Worm (Caenorhabditis elegans) whole organism, dauer: ENCODE measurements around the gene T26C11.8.

Experiments used
- unc-62 ChIP-seq: sonication (generic microtip); optimal IDR thresholded peaks from 2 replicates; lab custom pipeline; 2017; ENCODE audit warnings: missing biosample characterization, missing genetic modification reagents, missing genetic modification characterization

Gene T26C11.8

ce11 chrX:1860422-1860821, at the start of gene T26C11.8:
Gene T26C11.8, plus strand, starts transcription at chrX:1860722.
- TF ChIP-seq unc-62 = no peak

- no peak for TF ChIP-seq unc-62
Measured at ce11 chrX:1811436-1811835, 49.1 kb upstream of the T26C11.8 start, which contains the start of gene C14E2.3. Gene C14E2.3, minus strand, starts transcription at chrX:1811536.

- no peak for TF ChIP-seq unc-62
Measured at ce11 chrX:1816106-1816505, 44.4 kb upstream of the T26C11.8 start, which contains the start of gene C14E2.7. Gene C14E2.7, plus strand, starts transcription at chrX:1816406.

- no peak for TF ChIP-seq unc-62
Measured at ce11 chrX:1821235-1821634, 39.3 kb upstream of the T26C11.8 start, which contains the start of gene C14E2.4. Gene C14E2.4, minus strand, starts transcription at chrX:1821335.

- no peak for TF ChIP-seq unc-62
Measured at ce11 chrX:1825290-1825832, 35.2 kb upstream of the T26C11.8 start, which contains the start of gene C14E2.5. Gene C14E2.5, minus strand, starts transcription at chrX:1825340.

ce11 chrX:1826166-1826565, 34.4 kb upstream of the T26C11.8 start, which contains the start of gene C14E2.1:
Gene C14E2.1, plus strand, starts transcription at chrX:1826466.
- TF ChIP-seq unc-62 = no peak

- TF ChIP-seq unc-62 = no peak
Measured at ce11 chrX:1829937-1830336, 30.6 kb upstream of the T26C11.8 start, which contains the start of gene C14E2.6. Gene C14E2.6, minus strand, starts transcription at chrX:1830037.

- no peak for TF ChIP-seq unc-62
Measured at ce11 chrX:1830475-1830874, 30.0 kb upstream of the T26C11.8 start.

- TF ChIP-seq unc-62 = no peak
Measured at ce11 chrX:1837703-1838102, 22.8 kb upstream of the T26C11.8 start.

ce11 chrX:1845493-1845892, 15.0 kb upstream of the T26C11.8 start, which contains the start of gene T26C11.4:
Gene T26C11.4, minus strand, starts transcription at chrX:1845546.
- TF ChIP-seq unc-62 = no peak

ce11 chrX:1847685-1848084, 12.8 kb upstream of the T26C11.8 start:
- no peak for TF ChIP-seq unc-62

- no peak for TF ChIP-seq unc-62
Measured at ce11 chrX:1848575-1848974, 11.9 kb upstream of the T26C11.8 start, which contains the start of gene ceh-41. Gene ceh-41, minus strand, starts transcription at chrX:1848675.

ce11 chrX:1850525-1850924, 10.0 kb upstream of the T26C11.8 start:
- TF ChIP-seq unc-62 = no peak

- TF ChIP-seq unc-62 = no peak
Measured at ce11 chrX:1852636-1853035, 7.9 kb upstream of the T26C11.8 start, which contains the start of gene ceh-21. Gene ceh-21, minus strand, starts transcription at chrX:1852736.

- no peak for TF ChIP-seq unc-62
Measured at ce11 chrX:1853596-1853995, 6.9 kb upstream of the T26C11.8 start, which contains the start of gene T26C11.9. Gene T26C11.9, minus strand, starts transcription at chrX:1853849.

ce11 chrX:1856160-1856559, 4.4 kb upstream of the T26C11.8 start, which contains the start of gene ceh-39:
Gene ceh-39, minus strand, starts transcription at chrX:1856172.
- no peak for TF ChIP-seq unc-62

- TF ChIP-seq unc-62 = no peak
Measured at ce11 chrX:1857777-1858176, 2.7 kb upstream of the T26C11.8 start.

- TF ChIP-seq unc-62 = no peak
Measured at ce11 chrX:1858616-1859015, 1.9 kb upstream of the T26C11.8 start.
